Fruit fly (Drosophila melanogaster): Measurements from ENCODE around the gene Mkp.

DNA sequence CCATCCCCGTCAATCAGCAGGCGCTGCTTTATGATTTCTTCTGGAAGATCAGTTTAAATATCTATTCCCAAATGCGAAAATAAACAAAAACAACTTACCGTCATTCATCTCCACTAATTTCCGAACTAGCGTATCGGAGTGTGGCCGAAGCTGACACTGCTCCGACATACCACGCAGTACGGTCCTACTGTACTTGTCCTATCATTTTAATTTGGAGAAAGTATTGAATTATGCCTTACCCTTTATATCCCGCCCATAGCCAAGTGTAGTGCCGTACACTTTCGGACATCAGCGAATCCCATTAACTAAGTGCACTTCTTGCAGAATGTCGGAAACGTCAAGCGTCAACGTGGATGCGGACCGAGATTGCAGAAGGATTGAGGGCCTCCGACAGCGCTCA, 28.2 kb upstream of the Mkp start, which contains the start of the genes thoc7 and Dis3l2:
- TF ChIP-seq CG5245 (GFP tag; optimal IDR thresholded peaks at IDR 0.05) (no peak), Mrtf (GFP tag; IDR thresholded peaks at IDR 0.05) (no peak), CG1233 (GFP tag; optimal IDR thresholded peaks at IDR 0.05) (no peak), CG10654 (GFP tag; optimal IDR thresholded peaks at IDR 0.05) (no peak), h (optimal IDR thresholded peaks at IDR 0.05) (no peak), Rfx (GFP tag; IDR thresholded peaks at IDR 0.05) (no peak), Elba2 (GFP tag; optimal IDR thresholded peaks at IDR 0.05) (no peak), vnd (GFP tag; IDR thresholded peaks at IDR 0.05; ENCODE audit: partially characterized antibody) (no peak), sqz (GFP tag; optimal IDR thresholded peaks at IDR 0.05) (no peak), tup (GFP tag; optimal IDR thresholded peaks at IDR 0.05) (no peak), CG12219 (GFP tag; optimal IDR thresholded peaks at IDR 0.05) (no peak), CG6854 (GFP tag; optimal IDR thresholded peaks at IDR 0.05) (no peak)

All from whole organism, embryonic.